Fruit fly (Drosophila melanogaster): ENCODE data around the gene ppk.

DNA sequence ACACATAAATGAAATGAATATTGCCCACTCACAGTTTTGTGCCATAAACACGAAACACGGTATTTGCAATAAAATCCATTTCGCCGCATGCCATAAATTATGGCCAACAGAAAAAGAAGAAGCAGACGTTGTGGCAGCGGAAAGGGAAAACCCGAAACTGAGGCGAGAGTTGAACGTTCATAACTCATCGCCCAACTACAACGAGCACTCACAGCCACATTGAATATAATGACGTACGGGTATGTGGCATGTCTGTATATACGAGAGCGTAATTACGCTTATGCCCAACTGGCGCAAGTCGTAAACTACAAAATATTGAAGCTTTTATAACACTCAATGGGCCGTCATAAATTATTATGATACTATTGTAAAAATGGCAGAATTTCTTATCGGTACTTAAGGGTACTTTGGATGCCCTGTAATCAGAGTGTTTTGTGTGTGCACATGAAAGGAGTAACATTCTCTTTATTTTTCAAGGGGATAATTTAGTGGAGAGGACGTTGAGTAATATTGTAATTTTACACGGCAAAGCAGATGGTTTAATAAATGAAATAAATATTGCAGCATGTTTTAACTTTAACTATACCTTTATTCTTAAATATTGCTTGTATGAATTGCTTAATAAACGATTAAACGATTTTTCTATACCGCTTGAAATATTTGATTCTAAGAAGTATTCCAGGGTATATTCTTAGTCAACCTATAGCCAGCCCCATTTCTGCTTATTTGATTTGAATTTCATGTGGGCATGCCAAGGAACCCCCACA lies 13.5 kb upstream of the ppk start:
- TF ChIP-seq Lpt (GFP tag; optimal IDR thresholded peaks at IDR 0.05) (no peak), CG4318 (GFP tag; optimal IDR thresholded peaks at IDR 0.05) (no peak), Gug (GFP tag; IDR thresholded peaks at IDR 0.05) (no peak), Ets96B (tag; optimal IDR thresholded peaks at IDR 0.05) (no peak), net (GFP tag; optimal IDR thresholded peaks at IDR 0.05) (no peak), CG6854 (GFP tag; optimal IDR thresholded peaks at IDR 0.05) (no peak), CG3032 (tag; optimal IDR thresholded peaks at IDR 0.05) (no peak), CG6276 (GFP tag; optimal IDR thresholded peaks at IDR 0.05) (no peak)
